Fruit fly (Drosophila melanogaster) whole organism, wandering third instar larva: ENCODE data around the gene ssh.

ENCODE experiments used
- CG32264 ChIP-seq: fragments of 200-800 bp; sonication (Bioruptor generic); optimal IDR thresholded peaks from 2 replicates; lab custom pipeline; 2016; ENCODE audit warnings: missing biosample characterization, missing genetic modification characterization
- CG9705 ChIP-seq: fragments of 200-800 bp; sonication (Bioruptor generic); optimal IDR thresholded peaks from 2 replicates; lab custom pipeline; 2018; ENCODE audit warnings: missing biosample characterization, mild to moderate bottlenecking, missing genetic modification characterization
- CrebA ChIP-seq: fragments of 200-800 bp; sonication (Bioruptor generic); optimal IDR thresholded peaks from 2 replicates; lab custom pipeline; 2016; ENCODE audit warnings: missing biosample characterization, mild to moderate bottlenecking, missing genetic modification characterization, borderline replicate concordance
- Dfd ChIP-seq: fragments of >200 bp; optimal IDR thresholded peaks from 2 replicates; lab custom pipeline; 2017; ENCODE audit warnings: missing biosample characterization, missing genetic modification characterization
- Dif ChIP-seq: fragments of 200-275, 200-300 bp; sonication (Bioruptor generic); optimal IDR thresholded peaks from 2 replicates; lab custom pipeline; 2018; ENCODE audit warnings: missing biosample characterization, missing genetic modification characterization; ENCODE audit not compliant: partially characterized antibody
- GATAd ChIP-seq: sonication (Bioruptor generic); optimal IDR thresholded peaks from 2 replicates; lab custom pipeline; 2016; ENCODE audit warnings: missing biosample characterization, missing genetic modification characterization
- HLH106 ChIP-seq: fragments of 200-800 bp; optimal IDR thresholded peaks from 3 replicates; lab custom pipeline; 2019; ENCODE audit warnings: missing biosample characterization, mild to moderate bottlenecking, missing genetic modification characterization, moderate library complexity
- Hnf4 ChIP-seq: fragments of 200-800 bp; sonication (Bioruptor generic); optimal IDR thresholded peaks from 2 replicates; lab custom pipeline; 2016; ENCODE audit warnings: missing biosample characterization, mild to moderate bottlenecking, missing genetic modification characterization
- Hr78 ChIP-seq: fragments of >200 bp; optimal IDR thresholded peaks from 2 replicates; lab custom pipeline; 2017; ENCODE audit warnings: missing biosample characterization, missing genetic modification characterization
- Hr83 ChIP-seq: fragments of 200-300 bp; sonication (Bioruptor generic); optimal IDR thresholded peaks from 2 replicates; lab custom pipeline; 2016; ENCODE audit warnings: missing biosample characterization, mild to moderate bottlenecking, missing genetic modification characterization, moderate library complexity; ENCODE audit not compliant: poor library complexity, severe bottlenecking
- Jra ChIP-seq: sonication (Bioruptor generic); optimal IDR thresholded peaks from 2 replicates; lab custom pipeline; 2016; ENCODE audit warnings: missing biosample characterization, missing genetic modification characterization
- Mio ChIP-seq: sonication (Bioruptor generic); optimal IDR thresholded peaks from 2 replicates; lab custom pipeline; 2016; ENCODE audit warnings: missing biosample characterization, missing genetic modification characterization
- Myc ChIP-seq: fragments of >200 bp; optimal IDR thresholded peaks from 2 replicates; lab custom pipeline; 2017
- OdsH ChIP-seq: fragments of 200-800 bp; sonication (Bioruptor generic); optimal IDR thresholded peaks from 2 replicates; lab custom pipeline; 2016; ENCODE audit warnings: missing biosample characterization, mild to moderate bottlenecking, missing genetic modification characterization
- Rel ChIP-seq, 2 experiments: fragments of 200-800 bp; sonication (Bioruptor generic) in 1 of 2; optimal IDR thresholded peaks; 2 replicates in 1 of 2; 3 replicates in 1 of 2; lab custom pipeline; 2016 to 2019; ENCODE audit warnings: mild to moderate bottlenecking in 2 of 2, missing biosample characterization in 2 of 2, missing genetic modification characterization in 2 of 2, moderate library complexity in 1 of 2
- Sp1 ChIP-seq: fragments of 200-800 bp; sonication (Bioruptor generic); optimal IDR thresholded peaks from 3 replicates; lab custom pipeline; 2019; ENCODE audit warnings: missing biosample characterization, mild to moderate bottlenecking, missing genetic modification characterization, moderate library complexity
- br ChIP-seq: fragments of 200-800 bp; sonication (Bioruptor generic); optimal IDR thresholded peaks from 2 replicates; lab custom pipeline; 2016; ENCODE audit warnings: missing biosample characterization, missing genetic modification characterization
- brk ChIP-seq: fragments of 200-800 bp; sonication (Bioruptor generic); optimal IDR thresholded peaks from 2 replicates; lab custom pipeline; 2016; ENCODE audit warnings: missing biosample characterization, mild to moderate bottlenecking, missing genetic modification characterization
- dmrt93B ChIP-seq: fragments of 200-800 bp; sonication (Bioruptor generic); optimal IDR thresholded peaks from 2 replicates; lab custom pipeline; 2018; ENCODE audit warnings: missing biosample characterization, mild to moderate bottlenecking, missing genetic modification characterization
- ey ChIP-seq: fragments of 200-800 bp; sonication (Bioruptor generic); optimal IDR thresholded peaks from 2 replicates; lab custom pipeline; 2016; ENCODE audit warnings: missing biosample characterization, missing genetic modification characterization
- foxo ChIP-seq, 2 experiments: fragments of 200-800 bp; sonication (Bioruptor generic); optimal IDR thresholded peaks; 2 replicates in 1 of 2; 3 replicates in 1 of 2; lab custom pipeline; 2016 to 2017; ENCODE audit warnings: missing biosample characterization in 2 of 2, missing genetic modification characterization in 2 of 2
- fru ChIP-seq: fragments of 200-800 bp; sonication (Bioruptor generic); optimal IDR thresholded peaks from 3 replicates; lab custom pipeline; 2016; ENCODE audit warnings: missing biosample characterization, mild to moderate bottlenecking, missing genetic modification characterization
- h ChIP-seq: fragments of 200-800 bp; sonication (Bioruptor generic); optimal IDR thresholded peaks from 3 replicates; lab custom pipeline; 2016; ENCODE audit warnings: missing biosample characterization, mild to moderate bottlenecking, missing genetic modification characterization
- jim ChIP-seq: fragments of 175-275, 200-325 bp; sonication (Bioruptor generic); optimal IDR thresholded peaks from 2 replicates; lab custom pipeline; 2016; ENCODE audit warnings: missing biosample characterization, mild to moderate bottlenecking, missing genetic modification characterization
- pan ChIP-seq: fragments of >200 bp; optimal IDR thresholded peaks from 2 replicates; lab custom pipeline; 2017
- psq ChIP-seq: fragments of 200-800 bp; sonication (Bioruptor generic); optimal IDR thresholded peaks from 3 replicates; lab custom pipeline; 2017; ENCODE audit warnings: missing biosample characterization, mild to moderate bottlenecking, missing genetic modification characterization, moderate library complexity
- rgr ChIP-seq: fragments of 200-800 bp; sonication (Bioruptor generic); optimal IDR thresholded peaks from 3 replicates; lab custom pipeline; 2016; ENCODE audit warnings: missing biosample characterization, mild to moderate bottlenecking, missing genetic modification characterization
- sage ChIP-seq: fragments of 200-800 bp; sonication (Bioruptor generic); optimal IDR thresholded peaks from 2 replicates; lab custom pipeline; 2016; ENCODE audit warnings: missing biosample characterization, mild to moderate bottlenecking, missing genetic modification characterization
- sv ChIP-seq: fragments of 200-800 bp; sonication (Bioruptor generic); optimal IDR thresholded peaks from 3 replicates; lab custom pipeline; 2016; ENCODE audit warnings: missing biosample characterization, missing genetic modification characterization
- tai ChIP-seq: sonication (Bioruptor generic); optimal IDR thresholded peaks from 2 replicates; lab custom pipeline; 2016; ENCODE audit warnings: missing biosample characterization, missing genetic modification characterization
- woc ChIP-seq: sonication (Bioruptor generic); optimal IDR thresholded peaks from 2 replicates; lab custom pipeline; 2016; ENCODE audit warnings: missing biosample characterization, mild to moderate bottlenecking, missing genetic modification characterization

ssh gene

DNA sequence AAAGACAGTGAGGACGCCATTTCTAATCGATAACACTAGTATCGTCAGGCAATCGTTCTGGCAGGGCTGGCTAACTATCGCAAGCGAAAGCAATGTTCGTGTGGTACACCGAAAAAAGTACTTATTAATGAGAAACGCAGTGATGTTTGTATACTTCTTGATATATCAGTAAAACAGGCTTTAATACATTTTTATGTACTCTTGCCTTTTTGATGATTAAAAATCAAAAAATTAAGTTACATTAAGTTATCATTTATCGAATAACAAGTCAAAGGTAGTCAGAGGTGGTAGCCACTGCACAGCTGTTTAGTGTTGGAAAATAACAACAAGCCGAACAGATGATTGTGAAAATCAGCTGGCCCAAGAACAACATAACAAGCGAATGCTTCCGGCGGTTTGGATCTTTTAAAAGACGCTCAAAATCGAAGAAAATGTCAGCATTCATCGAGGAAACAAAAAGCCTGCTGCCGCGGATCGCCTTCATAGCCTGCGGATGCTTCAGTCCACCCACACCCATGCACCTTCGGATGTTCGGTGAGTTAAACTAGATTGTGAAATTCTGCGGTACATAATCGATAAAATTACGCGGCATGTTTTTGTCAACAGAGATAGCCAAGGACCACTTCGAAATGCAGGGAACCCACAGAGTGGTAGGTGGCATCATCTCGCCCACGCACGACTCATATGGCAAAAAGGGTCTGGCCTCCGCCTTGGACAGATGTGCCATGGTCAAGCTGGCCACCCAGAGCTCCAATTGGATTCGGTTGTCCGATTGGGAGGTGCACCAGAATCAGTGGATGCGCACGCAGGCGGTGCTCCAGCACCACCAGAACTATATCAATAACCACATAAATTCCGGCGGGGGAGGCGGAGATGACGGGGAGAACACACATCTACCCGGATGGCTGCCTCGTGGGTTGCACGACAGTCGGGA lies at the start of gene ssh, which contains the start of gene Nmnat:
Gene ssh (minus strand): TSS at position 37 of the 934 bp plus-strand sequence.
Gene Nmnat (plus strand): TSS at position 318 of the 934 bp plus-strand sequence.
- TF ChIP-seq CG9705 (GFP tag; lab: Kevin White, UChicago) (peak; percentile 34), Jra (GFP tag; lab: Kevin White, UChicago) (no peak), fru (GFP tag; lab: Kevin White, UChicago) (peak; percentile 63), ey (GFP tag; lab: Kevin White, UChicago) (peak; percentile 33), tai (GFP tag; lab: Kevin White, UChicago) (no peak), Myc (no peak), CG32264 (GFP tag; lab: Kevin White, UChicago) (peak; percentile 20), brk (GFP tag; lab: Kevin White, UChicago) (no peak), Sp1 (GFP tag; lab: Kevin White, UChicago) (peak; percentile 35), h (GFP tag; lab: Kevin White, UChicago) (peak; percentile 70), Rel (GFP tag; optimal IDR thresholded peaks at IDR 0.05; lab: Kevin White, UChicago) (no peak), Rel (tag; optimal IDR thresholded peaks at IDR 0.05; lab: Kevin White, UChicago) (peak; percentile 23), Dfd (no peak), Hr83 (peak; percentile 51), rgr (GFP tag; lab: Kevin White, UChicago) (peak; percentile 48), OdsH (peak; percentile 39), br (peak; percentile 48), psq (GFP tag; lab: Kevin White, UChicago) (peak; percentile 79), HLH106 (tag; lab: Kevin White, UChicago) (peak; percentile 35)

DNA sequence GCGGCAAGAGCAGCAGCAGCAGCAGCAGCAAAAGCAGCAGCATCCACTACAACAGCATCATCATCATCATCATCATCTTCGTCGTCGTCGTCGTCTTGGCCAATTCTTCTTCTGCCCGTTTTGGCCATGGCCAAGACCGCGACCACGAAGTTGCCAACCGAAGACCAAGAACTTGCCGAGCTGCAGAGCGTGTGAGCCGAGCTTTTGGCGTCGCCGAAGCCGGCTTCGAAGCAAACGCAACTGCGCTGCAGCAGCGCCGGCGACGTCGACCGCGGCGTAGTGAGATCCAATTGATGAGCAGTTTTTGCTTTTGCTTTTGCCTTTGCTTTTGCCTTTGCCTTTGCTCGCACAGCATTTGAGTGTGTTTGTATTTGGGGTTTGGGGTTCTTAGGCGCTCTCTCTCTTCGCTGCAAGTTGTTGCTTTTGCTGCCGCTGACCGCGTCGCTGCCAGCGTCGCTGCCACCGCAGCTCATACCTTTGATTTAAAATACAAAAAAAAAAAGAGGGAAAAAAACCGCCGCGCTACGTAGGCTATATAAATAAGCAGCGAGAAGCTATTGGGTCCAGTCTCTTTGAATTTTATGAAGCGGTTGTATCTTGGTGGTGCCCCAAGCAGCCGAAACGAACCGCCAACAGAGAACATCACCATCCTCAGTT lies 40.4 kb upstream of the ssh start:
- TF ChIP-seq CG32264 (GFP tag; lab: Kevin White, UChicago): no peak
- TF ChIP-seq CrebA (GFP tag; lab: Kevin White, UChicago): peak; percentile 19
- peak; percentile 14 for TF ChIP-seq Rel (GFP tag; optimal IDR thresholded peaks at IDR 0.05; lab: Kevin White, UChicago)
- no peak for TF ChIP-seq Rel (tag; optimal IDR thresholded peaks at IDR 0.05; lab: Kevin White, UChicago)
- TF ChIP-seq Hr78 (GFP tag; lab: Kevin White, UChicago): no peak
- no peak for TF ChIP-seq fru (GFP tag; lab: Kevin White, UChicago)
- TF ChIP-seq h (GFP tag; lab: Kevin White, UChicago): no peak
- TF ChIP-seq jim (GFP tag; lab: Kevin White, UChicago): no peak

DNA sequence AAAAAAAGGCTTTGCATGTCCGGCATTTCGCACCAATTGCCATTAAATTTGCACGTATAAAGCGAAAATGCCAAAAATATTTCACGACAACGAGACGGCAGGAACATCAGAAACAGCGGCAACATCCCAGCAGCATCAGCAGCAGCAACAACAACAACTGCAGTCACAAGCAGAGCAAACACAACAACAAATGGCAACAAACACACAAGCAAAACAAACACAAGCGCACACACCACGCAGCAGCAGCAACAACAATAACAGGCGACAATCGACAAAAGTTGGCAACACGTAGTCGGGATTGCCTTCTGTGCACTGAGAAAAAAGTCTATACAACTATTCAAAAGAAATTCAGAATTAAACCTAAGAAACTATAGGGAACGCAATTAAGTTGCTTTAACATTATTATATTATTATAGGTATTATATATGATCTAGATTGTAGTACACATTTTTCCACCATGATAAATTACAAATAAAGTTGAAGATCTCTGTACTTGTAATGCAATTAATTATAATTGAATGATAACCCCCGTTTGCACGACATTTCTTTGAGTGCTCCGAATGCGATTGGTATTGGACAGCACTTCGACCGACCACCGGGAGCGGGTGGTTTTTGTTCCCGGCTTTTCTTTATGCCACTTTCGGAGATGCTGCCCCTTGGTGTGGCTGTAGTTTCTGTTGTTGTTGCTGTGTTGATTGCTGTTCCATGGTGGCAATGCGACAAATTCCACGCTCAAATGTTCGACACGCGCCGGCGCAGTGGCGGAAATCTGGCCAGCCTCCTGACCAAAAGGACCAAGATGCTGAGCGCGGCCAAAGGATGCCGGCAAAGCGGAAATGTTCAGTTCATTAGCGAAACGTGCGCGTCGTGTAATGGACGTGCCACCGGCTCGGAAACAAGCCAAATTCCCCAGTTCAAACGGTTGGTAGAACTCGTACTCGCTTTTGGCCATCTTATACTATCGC lies 39.1 kb upstream of the ssh start, which contains the start of gene tnc:
Gene tnc (plus strand): TSS at position 848 of the 965 bp plus-strand sequence.
- TF ChIP-seq woc: peak; percentile 33
- TF ChIP-seq sage (GFP tag; lab: Kevin White, UChicago): peak; percentile 26
- peak; percentile 37 for TF ChIP-seq brk (GFP tag; lab: Kevin White, UChicago)
- TF ChIP-seq sv (GFP tag; lab: Kevin White, UChicago): no peak
- peak; percentile 81 for TF ChIP-seq rgr (GFP tag; lab: Kevin White, UChicago)
- TF ChIP-seq h (GFP tag; lab: Kevin White, UChicago): peak; percentile 76
- peak; percentile 89 for TF ChIP-seq HLH106 (tag; lab: Kevin White, UChicago)
- TF ChIP-seq Mio (GFP tag; lab: Kevin White, UChicago): no peak
- no peak for TF ChIP-seq Dif (GFP tag; lab: Kevin White, UChicago)
- TF ChIP-seq Dfd: peak; percentile 91
- no peak for TF ChIP-seq pan (lab: Kevin White, UChicago)
- TF ChIP-seq foxo (GFP tag; optimal IDR thresholded peaks at IDR 0.05; lab: Kevin White, UChicago): peak in 1 of 2 experiments; percentile 89
- TF ChIP-seq OdsH: peak; percentile 86
- no peak for TF ChIP-seq GATAd (GFP tag; lab: Kevin White, UChicago)
- peak; percentile 55 for TF ChIP-seq ey (GFP tag; lab: Kevin White, UChicago)
- TF ChIP-seq br: peak; percentile 61
- peak; percentile 78 for TF ChIP-seq fru (GFP tag; lab: Kevin White, UChicago)
- TF ChIP-seq Sp1 (GFP tag; lab: Kevin White, UChicago): peak; percentile 90
- peak; percentile 12 for TF ChIP-seq tai (GFP tag; lab: Kevin White, UChicago)
- no peak for TF ChIP-seq Rel (GFP tag; optimal IDR thresholded peaks at IDR 0.05; lab: Kevin White, UChicago)
- peak; percentile 10 for TF ChIP-seq Rel (tag; optimal IDR thresholded peaks at IDR 0.05; lab: Kevin White, UChicago)
- TF ChIP-seq Hnf4 (GFP tag; lab: Kevin White, UChicago): peak; percentile 53
- TF ChIP-seq CG9705 (GFP tag; lab: Kevin White, UChicago): peak; percentile 65
- peak; percentile 79 for TF ChIP-seq dmrt93B (GFP tag; lab: Kevin White, UChicago)
- no peak for TF ChIP-seq Myc
- TF ChIP-seq psq (GFP tag; lab: Kevin White, UChicago): peak; percentile 87
- TF ChIP-seq, all 38 proteins: peak for 19
